Fruit fly (Drosophila melanogaster) whole organism, embryonic: ENCODE results near the gene CG43402.

Source experiments
- B-H1 ChIP-seq: fragments of 200-800 bp; sonication (Bioruptor generic); IDR thresholded peaks from 3 replicates; pipeline ENCODE4 v1.3.6; 2022; ENCODE audit warnings: missing biosample characterization, missing genetic modification characterization
- Bgb ChIP-seq: fragments of 200-800 bp; sonication (Bioruptor generic); IDR thresholded peaks from 2 replicates; pipeline ENCODE4 v1.3.6; 2022; ENCODE audit warnings: missing biosample characterization, missing genetic modification characterization; ENCODE audit not compliant: partially characterized antibody
- Blimp-1 ChIP-seq: fragments of 200-800 bp; sonication (Bioruptor generic); optimal IDR thresholded peaks from 3 replicates; lab custom pipeline; 2018; ENCODE audit warnings: missing biosample characterization, missing genetic modification characterization, mild to moderate bottlenecking, moderate library complexity, missing genetic modification reagents
- CG10267 ChIP-seq: fragments of 200-800 bp; sonication (Bioruptor generic); optimal IDR thresholded peaks from 2 replicates; lab custom pipeline; 2018; ENCODE audit warnings: missing biosample characterization, mild to moderate bottlenecking, missing genetic modification characterization, moderate library complexity
- CG12744 ChIP-seq: fragments of 200-800 bp; sonication (Bioruptor generic); optimal IDR thresholded peaks from 2 replicates; lab custom pipeline; 2016; ENCODE audit warnings: missing biosample characterization, missing genetic modification characterization
- CG14050 ChIP-seq: fragments of 200-800 bp; sonication (Bioruptor generic); IDR thresholded peaks from 3 replicates; pipeline ENCODE4 v1.3.6; 2022; ENCODE audit warnings: missing biosample characterization, missing genetic modification characterization
- CG18476 ChIP-seq: fragments of 200-800 bp; sonication (Bioruptor generic); optimal IDR thresholded peaks from 2 replicates; lab custom pipeline; 2016; ENCODE audit warnings: missing biosample characterization, mild to moderate bottlenecking, missing genetic modification characterization
- CG18599 ChIP-seq: fragments of 200-800 bp; sonication (Bioruptor generic); optimal IDR thresholded peaks from 3 replicates; lab custom pipeline; 2017; ENCODE audit warnings: missing biosample characterization, missing genetic modification characterization, mild to moderate bottlenecking, moderate library complexity, missing genetic modification reagents
- CG2120 ChIP-seq: fragments of 200-800 bp; sonication (Bioruptor generic); optimal IDR thresholded peaks from 3 replicates; lab custom pipeline; 2016; ENCODE audit warnings: missing biosample characterization, missing genetic modification characterization
- CG2129 ChIP-seq: fragments of 200-800 bp; sonication (Bioruptor generic); IDR thresholded peaks from 2 replicates; pipeline ENCODE4 v1.3.6; 2022; ENCODE audit warnings: missing biosample characterization, missing genetic modification characterization; ENCODE audit not compliant: partially characterized antibody
- CG2202 ChIP-seq: fragments of 200-800 bp; sonication (Bioruptor generic); optimal IDR thresholded peaks from 2 replicates; lab custom pipeline; 2018; ENCODE audit warnings: missing biosample characterization, mild to moderate bottlenecking, missing genetic modification characterization
- CG31365 ChIP-seq: fragments of 200-800 bp; sonication (Bioruptor generic); optimal IDR thresholded peaks from 2 replicates; lab custom pipeline; 2018; ENCODE audit warnings: missing biosample characterization, mild to moderate bottlenecking, missing genetic modification characterization
- CG3407 ChIP-seq: fragments of 200-800 bp; sonication (Bioruptor generic); optimal IDR thresholded peaks from 2 replicates; lab custom pipeline; 2018; ENCODE audit warnings: missing biosample characterization, mild to moderate bottlenecking, missing genetic modification characterization
- CG4360 ChIP-seq: fragments of 200-800 bp; sonication (Bioruptor generic); IDR thresholded peaks from 2 replicates; pipeline ENCODE4 v1.3.6; 2022; ENCODE audit warnings: missing biosample characterization, missing genetic modification characterization
- CG4424 ChIP-seq: fragments of 200-800 bp; sonication (Bioruptor generic); optimal IDR thresholded peaks from 3 replicates; lab custom pipeline; 2016; ENCODE audit warnings: missing biosample characterization, missing genetic modification characterization
- CG6654 ChIP-seq: fragments of 200-800 bp; sonication (Bioruptor generic); optimal IDR thresholded peaks from 2 replicates; lab custom pipeline; 2017; ENCODE audit warnings: missing biosample characterization, mild to moderate bottlenecking, missing genetic modification characterization
- CG7839 ChIP-seq: fragments of 200-800 bp; sonication (Bioruptor generic); optimal IDR thresholded peaks from 3 replicates; lab custom pipeline; 2018; ENCODE audit warnings: missing biosample characterization, mild to moderate bottlenecking, missing genetic modification characterization, moderate library complexity
- CG8281 ChIP-seq: fragments of 200-800 bp; sonication (Bioruptor generic); optimal IDR thresholded peaks from 2 replicates; lab custom pipeline; 2018; ENCODE audit warnings: missing biosample characterization, mild to moderate bottlenecking, missing genetic modification characterization, moderate library complexity
- CG8290 ChIP-seq, 3 experiments: fragments of 200-800 bp; sonication (Bioruptor generic); optimal IDR thresholded peaks; 2 replicates each; lab custom pipeline; 2016 to 2019; ENCODE audit warnings: missing biosample characterization in 3 of 3, missing genetic modification characterization in 3 of 3, mild to moderate bottlenecking in 2 of 3, moderate library complexity in 1 of 3
- CG9437 ChIP-seq: fragments of 200-800 bp; sonication (Bioruptor generic); optimal IDR thresholded peaks from 2 replicates; lab custom pipeline; 2018; ENCODE audit warnings: missing biosample characterization, mild to moderate bottlenecking, missing genetic modification characterization
- Dip3 ChIP-seq: fragments of 200-800 bp; sonication (Bioruptor generic); optimal IDR thresholded peaks from 3 replicates; lab custom pipeline; 2016; ENCODE audit warnings: missing biosample characterization, missing genetic modification characterization
- Ets65A ChIP-seq: fragments of 200-800 bp; sonication (Bioruptor generic); peaks from one replicate; lab custom pipeline; 2016; ENCODE audit warnings: missing biosample characterization, missing genetic modification characterization
- Hr39 ChIP-seq: fragments of >200 bp; optimal IDR thresholded peaks from 2 replicates; lab custom pipeline; 2017
- Hr51 ChIP-seq, 2 experiments: fragments of 200-800 bp; sonication (Bioruptor generic); optimal IDR thresholded peaks; 2 replicates in 1 of 2; 3 replicates in 1 of 2; lab custom pipeline; 2016 to 2018; ENCODE audit warnings: missing biosample characterization in 2 of 2, missing genetic modification characterization in 2 of 2, mild to moderate bottlenecking in 1 of 2, moderate library complexity in 1 of 2
- Hsf ChIP-seq: fragments of 200-800 bp; sonication (Bioruptor generic); optimal IDR thresholded peaks from 3 replicates; lab custom pipeline; 2016; ENCODE audit warnings: missing biosample characterization, missing genetic modification characterization
- Med ChIP-seq: fragments of 200-800 bp; sonication (Bioruptor generic); peaks from one replicate; lab custom pipeline; 2016; ENCODE audit warnings: missing biosample characterization, missing genetic modification characterization, mild to moderate bottlenecking, inconsistent platforms, moderate library complexity
- NC2α ChIP-seq: fragments of 200-800 bp; sonication (Bioruptor generic); optimal IDR thresholded peaks from 2 replicates; lab custom pipeline; 2016; ENCODE audit warnings: missing biosample characterization, missing genetic modification characterization
- Neu2 ChIP-seq: fragments of 200-800 bp; sonication (Bioruptor generic); optimal IDR thresholded peaks from 3 replicates; lab custom pipeline; 2016; ENCODE audit warnings: missing biosample characterization, missing genetic modification characterization, borderline replicate concordance
- Rfx ChIP-seq: fragments of 200-800 bp; sonication (Bioruptor generic); IDR thresholded peaks from 2 replicates; pipeline ENCODE4 v1.3.6; 2022; ENCODE audit warnings: missing biosample characterization, missing genetic modification characterization
- ara ChIP-seq: fragments of 200-800 bp; sonication (Bioruptor generic); IDR thresholded peaks from 2 replicates; pipeline ENCODE4 v1.3.6; 2022; ENCODE audit warnings: missing biosample characterization, missing genetic modification characterization
- az2 ChIP-seq: fragments of 200-800 bp; sonication (Bioruptor generic); optimal IDR thresholded peaks from 3 replicates; lab custom pipeline; 2016; ENCODE audit warnings: missing biosample characterization, missing genetic modification characterization
- bigmax ChIP-seq: fragments of 200-800 bp; sonication (Bioruptor generic); optimal IDR thresholded peaks from 2 replicates; lab custom pipeline; 2018; ENCODE audit warnings: missing biosample characterization, mild to moderate bottlenecking, missing genetic modification characterization
- dmrt11E ChIP-seq: fragments of 200-800 bp; sonication (Bioruptor generic); optimal IDR thresholded peaks from 3 replicates; lab custom pipeline; 2018; ENCODE audit warnings: missing biosample characterization, mild to moderate bottlenecking, missing genetic modification characterization, moderate library complexity
- fd64A ChIP-seq: fragments of 200-800 bp; sonication (Bioruptor generic); optimal IDR thresholded peaks from 3 replicates; lab custom pipeline; 2018; ENCODE audit warnings: missing biosample characterization, mild to moderate bottlenecking, missing genetic modification characterization
- gcm ChIP-seq: fragments of 200-800 bp; sonication (Bioruptor generic); optimal IDR thresholded peaks from 2 replicates; lab custom pipeline; 2019; ENCODE audit warnings: missing biosample characterization, mild to moderate bottlenecking, missing genetic modification characterization, moderate library complexity
- gcm2 ChIP-seq: fragments of 200-800 bp; sonication (Bioruptor generic); optimal IDR thresholded peaks from 2 replicates; lab custom pipeline; 2016; ENCODE audit warnings: missing biosample characterization, missing genetic modification characterization
- h ChIP-seq: fragments of >200 bp; optimal IDR thresholded peaks from 2 replicates; lab custom pipeline; 2017
- lilli ChIP-seq: fragments of 200-800 bp; sonication (Bioruptor generic); optimal IDR thresholded peaks from 3 replicates; lab custom pipeline; 2016; ENCODE audit warnings: missing biosample characterization, missing genetic modification characterization
- mld ChIP-seq: fragments of 200-800 bp; sonication (Bioruptor generic); IDR thresholded peaks from 3 replicates; pipeline ENCODE4 v1.3.6; 2022; ENCODE audit warnings: missing biosample characterization, missing genetic modification characterization; ENCODE audit not compliant: partially characterized antibody
- nau ChIP-seq: fragments of 200-800 bp; sonication (Bioruptor generic); optimal IDR thresholded peaks from 3 replicates; lab custom pipeline; 2017; ENCODE audit warnings: missing biosample characterization, mild to moderate bottlenecking, missing genetic modification characterization, missing genetic modification reagents
- nerfin-1 ChIP-seq: fragments of 200-800 bp; sonication (Bioruptor generic); optimal IDR thresholded peaks from 3 replicates; lab custom pipeline; 2019; ENCODE audit warnings: missing biosample characterization, mild to moderate bottlenecking, missing genetic modification characterization, moderate library complexity
- peb ChIP-seq: fragments of 200-800 bp; sonication (Bioruptor generic); IDR thresholded peaks from 2 replicates; pipeline ENCODE4 v1.3.6; 2022; ENCODE audit warnings: missing biosample characterization, missing genetic modification characterization
- pfk ChIP-seq: fragments of 200-800 bp; sonication (Bioruptor generic); optimal IDR thresholded peaks from 2 replicates; lab custom pipeline; 2018; ENCODE audit warnings: missing biosample characterization, mild to moderate bottlenecking, missing genetic modification characterization, moderate library complexity
- schlank ChIP-seq: fragments of 200-800 bp; sonication (Bioruptor generic); optimal IDR thresholded peaks from 2 replicates; lab custom pipeline; 2018; ENCODE audit warnings: missing biosample characterization, mild to moderate bottlenecking, missing genetic modification characterization
- sd ChIP-seq: fragments of 200-800 bp; sonication (Bioruptor generic); optimal IDR thresholded peaks from 3 replicates; lab custom pipeline; 2018; ENCODE audit warnings: missing biosample characterization, mild to moderate bottlenecking, missing genetic modification characterization, moderate library complexity
- so ChIP-seq: fragments of 200-800 bp; sonication (Bioruptor generic); IDR thresholded peaks from 3 replicates; pipeline ENCODE4 v1.3.6; 2022; ENCODE audit warnings: missing biosample characterization, missing genetic modification characterization
- sqz ChIP-seq: fragments of 200-800 bp; sonication (Bioruptor generic); optimal IDR thresholded peaks from 3 replicates; lab custom pipeline; 2018; ENCODE audit warnings: missing biosample characterization, mild to moderate bottlenecking, missing genetic modification characterization
- stwl ChIP-seq: fragments of 200-800 bp; sonication (Bioruptor generic); optimal IDR thresholded peaks from 3 replicates; lab custom pipeline; 2018; ENCODE audit warnings: missing biosample characterization, mild to moderate bottlenecking, missing genetic modification characterization, moderate library complexity
- tx ChIP-seq: fragments of 200-800 bp; sonication (Bioruptor generic); optimal IDR thresholded peaks from 2 replicates; lab custom pipeline; 2016; ENCODE audit warnings: missing biosample characterization, missing genetic modification characterization
- unc-4 ChIP-seq: fragments of 200-800 bp; sonication (Bioruptor generic); IDR thresholded peaks from 2 replicates; pipeline ENCODE4 v1.3.6; 2022; ENCODE audit warnings: missing biosample characterization, missing genetic modification characterization; ENCODE audit not compliant: partially characterized antibody
- wek ChIP-seq: fragments of 200-800 bp; sonication (Bioruptor generic); optimal IDR thresholded peaks from 3 replicates; lab custom pipeline; 2018; ENCODE audit warnings: missing biosample characterization, mild to moderate bottlenecking, missing genetic modification characterization, moderate library complexity

Gene CG43402

DNA sequence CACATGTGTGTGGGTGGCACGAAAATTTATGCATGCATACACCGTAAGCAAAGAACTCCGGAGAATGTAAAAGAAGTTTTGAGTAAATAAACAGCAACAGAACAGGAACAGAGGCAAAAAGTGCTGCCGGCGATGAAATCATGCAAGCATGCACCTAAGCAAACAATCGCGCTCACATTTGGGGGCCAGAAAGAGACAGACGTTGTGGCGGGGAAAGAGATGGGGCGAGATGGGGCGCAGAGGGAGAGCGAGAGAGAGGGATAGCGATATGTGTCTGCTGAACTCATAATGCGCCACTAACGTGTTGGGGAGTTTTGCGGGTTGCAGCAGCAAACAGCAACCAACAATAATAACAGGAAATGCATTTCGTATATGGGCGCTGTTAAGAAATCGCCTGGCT is 43.0 kb upstream of the CG43402 start (continued):
- TF ChIP-seq dmrt11E (tag; lab: Kevin White, UChicago) (no peak), unc-4 (GFP tag; lab: Robert Waterston, UW) (no peak), Blimp-1 (GFP tag; lab: Kevin White, UChicago) (peak; percentile 24), CG2120 (no peak), CG12744 (GFP tag; lab: Kevin White, UChicago) (no peak), CG7839 (no peak), Med (GFP tag; lab: Kevin White, UChicago) (peak; percentile 68), bigmax (no peak), CG8290 (GFP tag; optimal IDR thresholded peaks at IDR 0.05; lab: Kevin White, UChicago) (no peak), CG8290 (tag; optimal IDR thresholded peaks at IDR 0.05; lab: Kevin White, UChicago) (no peak), CG2202 (tag; lab: Kevin White, UChicago) (peak; percentile 14), nerfin-1 (tag; lab: Kevin White, UChicago) (no peak), az2 (GFP tag; lab: Kevin White, UChicago) (no peak), sd (tag; lab: Kevin White, UChicago) (peak; percentile 2), h (lab: Kevin White, UChicago) (no peak), Ets65A (GFP tag; lab: Kevin White, UChicago) (peak; percentile 54), tx (no peak), CG18599 (GFP tag; lab: Kevin White, UChicago) (no peak), Bgb (GFP tag; lab: Robert Waterston, UW) (no peak), CG8281 (tag; lab: Kevin White, UChicago) (no peak), CG14050 (no peak), fd64A (peak; percentile 38), CG4360 (GFP tag; lab: Robert Waterston, UW) (no peak; the same call in 1 of the 2 replicates), CG9437 (no peak), pfk (GFP tag; lab: Kevin White, UChicago) (no peak), Dip3 (GFP tag; lab: Kevin White, UChicago) (no peak), CG10267 (no peak), CG6654 (no peak), ara (GFP tag; lab: Robert Waterston, UW) (0 out of 2 replicates have a peak, but pooled peaks have one; percentile 18), CG2129 (GFP tag; lab: Robert Waterston, UW) (no peak), Hr51 (GFP tag; optimal IDR thresholded peaks at IDR 0.05; lab: Kevin White, UChicago) (no peak), so (0 out of 3 replicates have a peak, but pooled peaks have one; percentile 7), CG3407 (GFP tag; lab: Kevin White, UChicago) (peak; percentile 83), Hsf (GFP tag; lab: Kevin White, UChicago) (no peak), schlank (no peak), sqz (GFP tag; lab: Kevin White, UChicago) (no peak), NC2α (GFP tag; lab: Kevin White, UChicago) (no peak), Neu2 (GFP tag; lab: Kevin White, UChicago) (no peak), Rfx (GFP tag; lab: Robert Waterston, UW) (no peak), wek (no peak), mld (GFP tag; lab: Robert Waterston, UW) (no peak), gcm2 (GFP tag; lab: Kevin White, UChicago) (no peak), gcm (GFP tag; lab: Kevin White, UChicago) (peak; percentile 28), CG4424 (GFP tag; lab: Kevin White, UChicago) (no peak), CG31365 (no peak), nau (GFP tag; lab: Kevin White, UChicago) (no peak), peb (no peak), lilli (no peak), B-H1 (no peak), CG18476 (GFP tag; lab: Kevin White, UChicago) (no peak), Hr39 (lab: Kevin White, UChicago) (no peak), stwl (tag; lab: Kevin White, UChicago) (peak; percentile 4)
